Fruit fly (Drosophila melanogaster): ENCODE measurements around the gene Nedd4.

The Nedd4 gene

dm6 chr3L:17496871-17497492, 32.9 kb upstream of the Nedd4 start (continued):
- no peak for TF ChIP-seq CG18476 (GFP tag; optimal IDR thresholded peaks at IDR 0.05)
- no peak for TF ChIP-seq CG2202 (tag; optimal IDR thresholded peaks at IDR 0.05)
- peak; percentile 51 for TF ChIP-seq dmrt99B (tag; optimal IDR thresholded peaks at IDR 0.05)
- peak; percentile 23 for TF ChIP-seq CG5245 (GFP tag; optimal IDR thresholded peaks at IDR 0.05)
- no peak for TF ChIP-seq gt (GFP tag; IDR thresholded peaks at IDR 0.05)
- no peak for TF ChIP-seq CG31388 (GFP tag; optimal IDR thresholded peaks at IDR 0.05)
- peak; percentile 47 for TF ChIP-seq Sox102F (GFP tag; optimal IDR thresholded peaks at IDR 0.05)
- no peak for TF ChIP-seq CG17912 (GFP tag; optimal IDR thresholded peaks at IDR 0.05)
- TF ChIP-seq Sin3A (optimal IDR thresholded peaks at IDR 0.05) = no peak
- peak; percentile 27 for TF ChIP-seq fd96Cb (tag; optimal IDR thresholded peaks at IDR 0.05)
- no peak for TF ChIP-seq Vsx1 (GFP tag; optimal IDR thresholded peaks at IDR 0.05)
- no peak for TF ChIP-seq Hey (tag; optimal IDR thresholded peaks at IDR 0.05)
- no peak for TF ChIP-seq Mrtf (GFP tag; IDR thresholded peaks at IDR 0.05)
- TF ChIP-seq CG30431 (GFP tag; optimal IDR thresholded peaks at IDR 0.05) = no peak
- no peak for TF ChIP-seq Ets97D (GFP tag; optimal IDR thresholded peaks at IDR 0.05)
- no peak for TF ChIP-seq hb (GFP tag; IDR thresholded peaks at IDR 0.05; ENCODE audit: partially characterized antibody)
- no peak for TF ChIP-seq CG10543 (GFP tag; optimal IDR thresholded peaks at IDR 0.05)
- no peak for TF ChIP-seq pan (optimal IDR thresholded peaks at IDR 0.05)
- no peak for TF ChIP-seq pan (GFP tag; optimal IDR thresholded peaks at IDR 0.05 in 1 of 2, IDR thresholded peaks at IDR 0.05 in 1 of 2)
- no peak for TF ChIP-seq CG17802 (tag; optimal IDR thresholded peaks at IDR 0.05)
- TF ChIP-seq sd (tag; optimal IDR thresholded peaks at IDR 0.05) = no peak
- peak; percentile 39 to 49 for TF ChIP-seq bsh (GFP tag; optimal IDR thresholded peaks at IDR 0.05)
- TF ChIP-seq corto (GFP tag; optimal IDR thresholded peaks at IDR 0.05) = no peak
- no peak for TF ChIP-seq CG8944 (GFP tag; optimal IDR thresholded peaks at IDR 0.05)
- TF ChIP-seq NFAT (GFP tag; IDR thresholded peaks at IDR 0.05) = no peak
- TF ChIP-seq CG17359 (tag; optimal IDR thresholded peaks at IDR 0.05) = peak; percentile 28
- TF ChIP-seq Kr (GFP tag; optimal IDR thresholded peaks at IDR 0.05) = no peak
- TF ChIP-seq CG1832 (GFP tag; optimal IDR thresholded peaks at IDR 0.05) = no peak

DNA sequence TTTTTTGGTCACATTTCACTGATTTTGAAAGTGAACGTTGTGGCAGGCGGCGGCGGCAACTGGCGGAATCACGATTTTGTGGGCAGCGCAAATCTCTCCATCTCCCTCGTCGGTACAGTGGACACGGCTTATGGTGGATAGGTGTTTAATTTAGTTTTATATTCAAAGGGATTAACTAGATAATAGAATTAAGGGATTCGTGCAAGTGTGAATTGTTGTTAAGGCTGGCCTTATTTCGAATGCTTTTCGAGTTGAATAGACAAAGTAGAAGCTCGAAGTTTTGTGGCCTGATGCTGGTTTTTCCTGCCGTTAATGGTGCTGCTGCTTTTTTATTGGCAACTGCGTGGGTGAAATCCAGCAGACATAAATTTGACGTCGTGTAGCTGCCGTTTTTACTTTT, 31.9 kb upstream of the Nedd4 start:
- TF ChIP-seq CG14050 (GFP tag; IDR thresholded peaks at IDR 0.05) = no peak
- peak; percentile 24; the same call in 2 of the 3 replicates for TF ChIP-seq row (GFP tag; IDR thresholded peaks at IDR 0.05)
- peak; percentile 53 for TF ChIP-seq Blimp-1 (GFP tag; optimal IDR thresholded peaks at IDR 0.05)
- TF ChIP-seq CrebB (tag; optimal IDR thresholded peaks at IDR 0.05) = no peak
- 0 out of 3 replicates have a peak, but pooled peaks have one; percentile 28 for TF ChIP-seq ci (GFP tag; IDR thresholded peaks at IDR 0.05)
- TF ChIP-seq p53 (GFP tag; optimal IDR thresholded peaks at IDR 0.05) = no peak
- TF ChIP-seq Ptx1 (GFP tag; IDR thresholded peaks at IDR 0.05) = peak; percentile 17; the same call in 1 of the 2 replicates
- TF ChIP-seq CG30020 (tag; optimal IDR thresholded peaks at IDR 0.05) = no peak
- peak; percentile 76 for TF ChIP-seq Drgx (GFP tag; IDR thresholded peaks at IDR 0.05)
- peak; percentile 65 for TF ChIP-seq grau (tag; optimal IDR thresholded peaks at IDR 0.05)
- TF ChIP-seq sens (GFP tag) = peak; percentile 59
- 0 out of 2 replicates have a peak, but pooled peaks have one; percentile 8 for TF ChIP-seq ara (GFP tag; IDR thresholded peaks at IDR 0.05)
- TF ChIP-seq sr (GFP tag; IDR thresholded peaks at IDR 0.05) = 0 out of 3 replicates have a peak, but pooled peaks have one; percentile 29
